Fruit fly (Drosophila melanogaster): ENCODE measurements around the gene Plzf.
A peak's percentile ranks its signal among the peaks of the same experiment; 100 is the strongest.

Plzf gene

DNA sequence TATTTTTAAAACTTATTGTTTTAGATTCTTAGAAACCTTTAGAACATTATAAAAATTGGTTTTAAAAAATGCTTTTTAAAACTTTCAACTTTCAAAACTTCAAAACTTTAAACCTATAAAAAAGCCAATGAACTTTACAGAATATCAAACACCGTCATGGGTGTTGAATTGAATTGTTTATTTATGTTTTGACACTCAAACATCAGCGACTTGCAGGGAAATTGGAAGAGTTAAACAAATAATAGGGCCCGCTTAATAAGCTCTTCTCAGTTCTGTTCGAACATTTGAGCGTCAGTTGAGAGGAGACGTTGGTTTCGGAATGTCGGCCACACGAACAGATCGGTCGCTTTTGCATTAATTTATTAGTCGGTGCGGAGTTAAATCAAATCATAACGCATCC is 415 bp upstream of the Plzf start, which contains the start of gene PLCXD:
Gene PLCXD, plus strand, starts transcription at position 286 of the 400 bp plus-strand sequence.
- TF ChIP-seq fkh (GFP tag; optimal IDR thresholded peaks at IDR 0.05) (peak; percentile 32), CG11762 (GFP tag; optimal IDR thresholded peaks at IDR 0.05; ENCODE audit: insufficient read depth) (no peak)

dm6 chr2L:12046856-12047230 is 1.9 kb downstream of the Plzf start:
- peak; percentile 30 for TF ChIP-seq Hr4 (GFP tag; optimal IDR thresholded peaks at IDR 0.05)
- TF ChIP-seq CG6808 (GFP tag; optimal IDR thresholded peaks at IDR 0.05): no peak

DNA sequence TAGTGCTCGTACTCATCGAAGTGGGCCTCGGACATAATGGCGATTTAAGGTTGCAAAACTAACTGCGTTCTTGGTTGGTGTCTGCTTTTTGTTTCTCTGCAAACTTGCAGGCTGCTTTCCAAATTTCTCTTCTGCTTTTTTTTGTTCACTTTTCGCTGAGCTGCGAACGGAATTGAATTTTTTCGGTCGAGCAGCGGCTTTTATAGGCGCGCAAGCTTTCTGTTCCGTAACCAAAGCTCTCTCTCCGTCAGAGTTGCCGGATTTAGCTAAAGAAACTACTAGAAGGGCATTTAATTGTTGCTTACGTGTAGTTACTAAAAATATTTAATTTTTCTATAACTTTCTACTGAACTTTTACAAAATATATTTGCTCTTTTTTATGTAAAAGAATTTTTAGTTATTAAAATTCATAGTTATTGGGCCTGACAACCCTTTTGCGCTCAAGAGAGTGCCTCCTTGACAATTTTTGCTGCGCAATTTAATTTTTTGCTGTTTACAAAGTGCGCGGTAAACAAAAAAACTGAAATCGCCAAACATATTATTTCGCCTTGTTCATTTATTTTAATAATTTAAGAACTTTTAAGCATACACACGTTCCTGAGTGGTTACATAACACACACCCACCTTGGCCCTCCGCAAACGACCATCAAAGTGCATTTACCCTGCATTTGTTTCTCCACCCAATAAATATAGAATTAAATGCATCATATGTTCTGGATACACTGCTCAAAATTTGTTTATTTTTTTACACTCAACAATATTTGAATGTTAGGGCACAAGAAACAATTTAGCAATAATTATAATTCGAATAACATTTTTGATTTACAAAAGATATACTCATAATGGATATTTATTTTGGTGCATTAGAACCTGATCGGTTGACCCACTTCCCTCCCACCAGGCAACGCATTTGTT is 2.5 kb downstream of the Plzf start, which contains the start of gene CG6770:
Gene CG6770, minus strand, starts transcription at position 178 of the 915 bp plus-strand sequence.
- TF ChIP-seq CG6854 (GFP tag; optimal IDR thresholded peaks at IDR 0.05) (peak; percentile 31), topi (GFP tag; optimal IDR thresholded peaks at IDR 0.05) (peak; percentile 87), CG15336 (GFP tag; IDR thresholded peaks at IDR 0.05) (peak; percentile 92), Eip75B (GFP tag; optimal IDR thresholded peaks at IDR 0.05) (peak; percentile 85), Sox15 (GFP tag; optimal IDR thresholded peaks at IDR 0.05) (peak; percentile 61), CG3919 (GFP tag; optimal IDR thresholded peaks at IDR 0.05) (peak; percentile 87), CG4318 (GFP tag; optimal IDR thresholded peaks at IDR 0.05) (peak; percentile 38), CG11762 (GFP tag; optimal IDR thresholded peaks at IDR 0.05; ENCODE audit: insufficient read depth) (peak; percentile 79), dac (GFP tag; optimal IDR thresholded peaks at IDR 0.05) (peak; percentile 25), Hr39 (GFP tag; optimal IDR thresholded peaks at IDR 0.05) (peak; percentile 71), Hr4 (GFP tag; optimal IDR thresholded peaks at IDR 0.05) (peak; percentile 85), Ets21C (GFP tag; optimal IDR thresholded peaks at IDR 0.05) (peak; percentile 79), vri (GFP tag; optimal IDR thresholded peaks at IDR 0.05) (peak; percentile 87), pdm3 (GFP tag; optimal IDR thresholded peaks at IDR 0.05) (peak; percentile 87), cyc (GFP tag; optimal IDR thresholded peaks at IDR 0.05) (peak; percentile 80), Sox14 (GFP tag; optimal IDR thresholded peaks at IDR 0.05) (peak; percentile 74), CG6808 (GFP tag; optimal IDR thresholded peaks at IDR 0.05) (peak; percentile 88), esn (GFP tag; optimal IDR thresholded peaks at IDR 0.05) (peak; percentile 93), spab (GFP tag; optimal IDR thresholded peaks at IDR 0.05) (peak; percentile 78), OdsH (GFP tag; optimal IDR thresholded peaks at IDR 0.05) (peak; percentile 87), CG8319 (GFP tag; optimal IDR thresholded peaks at IDR 0.05) (peak; percentile 54), svp (GFP tag) (peak; percentile 94), fd59A (GFP tag; optimal IDR thresholded peaks at IDR 0.05) (peak; percentile 78), Smox (GFP tag; optimal IDR thresholded peaks at IDR 0.05) (peak; percentile 92), Blimp-1 (GFP tag; optimal IDR thresholded peaks at IDR 0.05) (peak; percentile 75), CG1621 (tag; optimal IDR thresholded peaks at IDR 0.05) (peak; percentile 64), CG32006 (GFP tag; optimal IDR thresholded peaks at IDR 0.05) (peak; percentile 83), CG3032 (tag; optimal IDR thresholded peaks at IDR 0.05) (peak; percentile 88), Lpt (GFP tag; optimal IDR thresholded peaks at IDR 0.05) (peak; percentile 43), CG7368 (GFP tag; optimal IDR thresholded peaks at IDR 0.05) (peak; percentile 66), ss (GFP tag; optimal IDR thresholded peaks at IDR 0.05) (peak; percentile 81 to 87), CG6163 (GFP tag; IDR thresholded peaks at IDR 0.05) (peak; percentile 91), CG8632 (GFP tag; optimal IDR thresholded peaks at IDR 0.05) (peak; percentile 88), net (GFP tag; optimal IDR thresholded peaks at IDR 0.05) (peak; percentile 72), salr (GFP tag; optimal IDR thresholded peaks at IDR 0.05) (peak; percentile 28 to 76), CG34406 (GFP tag; optimal IDR thresholded peaks at IDR 0.05) (peak; percentile 89), fd85E (GFP tag; optimal IDR thresholded peaks at IDR 0.05) (peak; percentile 63), Eip93F (GFP tag; optimal IDR thresholded peaks at IDR 0.05) (peak; percentile 94), CG6792 (GFP tag; optimal IDR thresholded peaks at IDR 0.05) (peak; percentile 93), CG8119 (GFP tag; IDR thresholded peaks at IDR 0.05) (peak; percentile 89), fkh (GFP tag; optimal IDR thresholded peaks at IDR 0.05) (peak; percentile 74), achi (GFP tag; optimal IDR thresholded peaks at IDR 0.05) (peak; percentile 88), acj6 (GFP tag; optimal IDR thresholded peaks at IDR 0.05) (peak; percentile 89), Ets96B (tag; optimal IDR thresholded peaks at IDR 0.05) (peak; percentile 85)

All from whole organism, prepupa.